Fruit fly (Drosophila melanogaster): ENCODE measurements around the gene Nxf3.

- TF ChIP-seq kay (GFP tag; ENCODE audit: borderline replicate concordance) (no peak), ovo (GFP tag; optimal IDR thresholded peaks at IDR 0.05) (no peak), Hr96 (GFP tag; optimal IDR thresholded peaks at IDR 0.05) (no peak), CG33017 (tag; optimal IDR thresholded peaks at IDR 0.05) (no peak), Mnt (GFP tag; optimal IDR thresholded peaks at IDR 0.05) (no peak), CG7101 (tag; optimal IDR thresholded peaks at IDR 0.05) (no peak)
Observed at dm6 chr3L:13982516-13982915, 17.5 kb downstream of the Nxf3 start.

Measured in whole organism, adult.